Fruit fly (Drosophila melanogaster): ENCODE measurements around the gene Doc3.

- TF ChIP-seq psq (optimal IDR thresholded peaks at IDR 0.05) (no peak), CG8478 (optimal IDR thresholded peaks at IDR 0.05) (no peak), EcR (GFP tag; optimal IDR thresholded peaks at IDR 0.05) (no peak)
Measured at dm6 chr3L:9054239-9054638, 49.2 kb downstream of the Doc3 start.

All from whole organism.